Fruit fly (Drosophila melanogaster) whole organism, pupa: Measurements from ENCODE around the gene Mettl5.

Experiments used
- CG10348 ChIP-seq: fragments of 200-800 bp; sonication (Bioruptor generic); IDR thresholded peaks from 2 replicates; pipeline ENCODE4 v1.3.6; 2022; ENCODE audit warnings: missing biosample characterization, missing genetic modification characterization
- CG12605 ChIP-seq: fragments of 200-800 bp; sonication (Bioruptor generic); IDR thresholded peaks from 2 replicates; pipeline ENCODE4 v1.3.6; 2022; ENCODE audit warnings: missing biosample characterization, missing genetic modification characterization
- CG13204 ChIP-seq: fragments of 200-800 bp; sonication (Bioruptor generic); optimal IDR thresholded peaks from 2 replicates; lab custom pipeline; 2018; ENCODE audit warnings: missing biosample characterization, mild to moderate bottlenecking, missing genetic modification characterization, moderate library complexity
- CG14655 ChIP-seq: fragments of 200-800 bp; sonication (Bioruptor generic); optimal IDR thresholded peaks from 3 replicates; lab custom pipeline; 2017; ENCODE audit warnings: mild to moderate bottlenecking, missing biosample characterization, missing genetic modification reagents, missing genetic modification characterization
- CG15710 ChIP-seq: fragments of 200-800 bp; sonication (Bioruptor generic); optimal IDR thresholded peaks from 2 replicates; lab custom pipeline; 2018; ENCODE audit warnings: missing biosample characterization, mild to moderate bottlenecking, missing genetic modification characterization, moderate library complexity
- CG17806 ChIP-seq: fragments of 200-800 bp; sonication (Bioruptor generic); optimal IDR thresholded peaks from 2 replicates; lab custom pipeline; 2018; ENCODE audit warnings: missing biosample characterization, mild to moderate bottlenecking, missing genetic modification characterization, moderate library complexity
- CG32121 ChIP-seq: fragments of 200-800 bp; sonication (Bioruptor generic); IDR thresholded peaks from 2 replicates; pipeline ENCODE4 v1.3.6; 2022; ENCODE audit warnings: missing biosample characterization, missing genetic modification characterization
- CG8301 ChIP-seq: fragments of 200-800 bp; sonication (Bioruptor generic); optimal IDR thresholded peaks from 2 replicates; lab custom pipeline; 2018; ENCODE audit warnings: missing biosample characterization, mild to moderate bottlenecking, missing genetic modification characterization
- CG9948 ChIP-seq: fragments of 200-800 bp; sonication (Bioruptor generic); optimal IDR thresholded peaks from 2 replicates; lab custom pipeline; 2018; ENCODE audit warnings: missing biosample characterization, mild to moderate bottlenecking, missing genetic modification characterization, moderate library complexity
- EcR ChIP-seq: fragments of 200-800 bp; sonication (Bioruptor generic); optimal IDR thresholded peaks from 3 replicates; lab custom pipeline; 2019; ENCODE audit warnings: missing biosample characterization, missing genetic modification characterization, mild to moderate bottlenecking, moderate library complexity, missing genetic modification reagents
- Pif1A ChIP-seq: fragments of 200-800 bp; sonication (Bioruptor generic); optimal IDR thresholded peaks from 3 replicates; lab custom pipeline; 2016; ENCODE audit warnings: missing biosample characterization, missing genetic modification characterization
- Pif1B ChIP-seq: fragments of 200-800 bp; sonication (Bioruptor generic); optimal IDR thresholded peaks from 3 replicates; lab custom pipeline; 2016; ENCODE audit warnings: missing biosample characterization, missing genetic modification characterization
- Snoo ChIP-seq: fragments of 200-800 bp; sonication (Bioruptor generic); optimal IDR thresholded peaks from 3 replicates; lab custom pipeline; 2017; ENCODE audit warnings: missing biosample characterization, mild to moderate bottlenecking, missing genetic modification characterization, inconsistent platforms
- gl ChIP-seq: fragments of 200-800 bp; sonication (Bioruptor generic); optimal IDR thresholded peaks from 2 replicates; lab custom pipeline; 2018; ENCODE audit warnings: missing biosample characterization, mild to moderate bottlenecking, missing genetic modification characterization

dm6 chr3L:19280283-19280682 is 16.7 kb downstream of the Mettl5 start:
- no peak for TF ChIP-seq CG8301
- TF ChIP-seq CG9948 = no peak
- no peak for TF ChIP-seq EcR (GFP tag; lab: Kevin White, UChicago)
- TF ChIP-seq gl (tag; lab: Kevin White, UChicago) = no peak
- no peak for TF ChIP-seq CG17806 (tag; lab: Kevin White, UChicago)
- no peak for TF ChIP-seq Pif1B
- TF ChIP-seq CG15710 (tag; lab: Kevin White, UChicago) = no peak
- TF ChIP-seq CG12605 (GFP tag; lab: Robert Waterston, UW) = no peak
- TF ChIP-seq CG14655 (GFP tag; lab: Kevin White, UChicago) = no peak
- TF ChIP-seq CG32121 (GFP tag; lab: Robert Waterston, UW) = no peak
- no peak for TF ChIP-seq CG13204 (GFP tag; lab: Kevin White, UChicago)
- TF ChIP-seq CG10348 (GFP tag; lab: Robert Waterston, UW) = no peak
- TF ChIP-seq Pif1A (GFP tag; lab: Kevin White, UChicago) = no peak
- TF ChIP-seq Snoo (tag; lab: Kevin White, UChicago) = no peak
